Worm (Caenorhabditis elegans): ENCODE results near the gene srsx-25.

- no peak for TF ChIP-seq hnd-1 (tag; optimal IDR thresholded peaks at IDR 0.05)
- TF ChIP-seq ama-1 (optimal IDR thresholded peaks at IDR 0.05): no peak
- no peak for TF ChIP-seq ets-7 (tag; optimal IDR thresholded peaks at IDR 0.05)
- TF ChIP-seq pes-1 (GFP tag; IDR thresholded peaks at IDR 0.05): no peak
- TF ChIP-seq hmbx-1 (tag; optimal IDR thresholded peaks at IDR 0.05): no peak
- TF ChIP-seq B0310.2 (tag; optimal IDR thresholded peaks at IDR 0.05): no peak
- TF ChIP-seq F13C5.2 (tag; optimal IDR thresholded peaks at IDR 0.05): no peak
- TF ChIP-seq flt-1 (GFP tag; IDR thresholded peaks at IDR 0.05): no peak
- no peak for TF ChIP-seq aly-1 (tag; optimal IDR thresholded peaks at IDR 0.05)
- no peak for TF ChIP-seq tbx-37 (GFP tag; conservative IDR thresholded peaks at IDR 0.05)
- TF ChIP-seq hmg-4 (GFP tag; optimal IDR thresholded peaks at IDR 0.05): no peak
Measured at ce11 chrIV:13393246-13393716, 28.3 kb downstream of the srsx-25 start.

All from whole organism, early embryonic.